Fruit fly (Drosophila melanogaster): ENCODE results near the gene glo.
A peak's percentile ranks its signal among the peaks of the same experiment; 100 is the strongest.

Gene glo

dm6 chr3R:11818930-11819639, at the start of gene glo, which contains the start of gene COX5A (continued):
- peak in 1 of 2 experiments; percentile 38 for TF ChIP-seq crp (GFP tag; optimal IDR thresholded peaks at IDR 0.05)
- peak; percentile 68 for TF ChIP-seq luna (GFP tag; optimal IDR thresholded peaks at IDR 0.05)
- peak; percentile 56 for TF ChIP-seq Oaz (GFP tag; IDR thresholded peaks at IDR 0.05)
- peak; percentile 58 for TF ChIP-seq tup (GFP tag; optimal IDR thresholded peaks at IDR 0.05)
- peak; percentile 73 for TF ChIP-seq CG14014 (GFP tag; IDR thresholded peaks at IDR 0.05)
- peak; percentile 82 for TF ChIP-seq NFAT (GFP tag; IDR thresholded peaks at IDR 0.05)
- peak; percentile 44 for TF ChIP-seq CG10431 (GFP tag; optimal IDR thresholded peaks at IDR 0.05)
- peak; percentile 76 for TF ChIP-seq CG9215 (GFP tag; IDR thresholded peaks at IDR 0.05)
- peak; percentile 73 for TF ChIP-seq CG17186 (GFP tag; optimal IDR thresholded peaks at IDR 0.05)
- peak; percentile 29 for TF ChIP-seq CG16815 (GFP tag; optimal IDR thresholded peaks at IDR 0.05)
- TF ChIP-seq CG13424 (tag; optimal IDR thresholded peaks at IDR 0.05): peak; percentile 82
- no peak for TF ChIP-seq Mrtf (GFP tag; IDR thresholded peaks at IDR 0.05)
- peak; percentile 57 for TF ChIP-seq Elba2 (GFP tag; optimal IDR thresholded peaks at IDR 0.05)
- TF ChIP-seq CG16779 (GFP tag; IDR thresholded peaks at IDR 0.05): no peak; the same call in 1 of the 2 replicates
- peak; percentile 64 for TF ChIP-seq sisA (GFP tag; IDR thresholded peaks at IDR 0.05)
- peak; percentile 73 for TF ChIP-seq pnt (GFP tag; optimal IDR thresholded peaks at IDR 0.05)
- peak; percentile 59 for TF ChIP-seq CG18764 (GFP tag; optimal IDR thresholded peaks at IDR 0.05)
- TF ChIP-seq knrl (GFP tag; IDR thresholded peaks at IDR 0.05; ENCODE audit: partially characterized antibody): 0 out of 3 replicates have a peak, but pooled peaks have one; percentile 37
- peak; percentile 80 for TF ChIP-seq CG16863 (GFP tag; optimal IDR thresholded peaks at IDR 0.05)
- no peak for TF ChIP-seq CG6683 (GFP tag; optimal IDR thresholded peaks at IDR 0.05)
- peak; percentile 72 for TF ChIP-seq Ptx1 (GFP tag; IDR thresholded peaks at IDR 0.05)
- TF ChIP-seq bcd (GFP tag; optimal IDR thresholded peaks at IDR 0.05): peak; percentile 72
- TF ChIP-seq CG11085 (GFP tag; IDR thresholded peaks at IDR 0.05): peak; percentile 67
- no peak for TF ChIP-seq CG32767 (GFP tag; IDR thresholded peaks at IDR 0.05)
- TF ChIP-seq CG17328 (GFP tag; IDR thresholded peaks at IDR 0.05): peak; percentile 72
- TF ChIP-seq CG6654 (GFP tag; optimal IDR thresholded peaks at IDR 0.05): no peak
- peak; percentile 86 for TF ChIP-seq CG8290 (GFP tag; optimal IDR thresholded peaks at IDR 0.05)
- TF ChIP-seq CG8290 (tag; optimal IDR thresholded peaks at IDR 0.05): peak; percentile 53 to 69
- TF ChIP-seq CG1832 (GFP tag; optimal IDR thresholded peaks at IDR 0.05): no peak
- TF ChIP-seq CG31224 (GFP tag; IDR thresholded peaks at IDR 0.05): peak; percentile 62
- peak; percentile 50 for TF ChIP-seq CG18476 (GFP tag; optimal IDR thresholded peaks at IDR 0.05)
- TF ChIP-seq klu (GFP tag; IDR thresholded peaks at IDR 0.05): peak; percentile 67
- TF ChIP-seq GATAe (GFP tag; conservative IDR thresholded peaks at IDR 0.05): no peak
- peak; percentile 84 for TF ChIP-seq zfh2 (GFP tag; optimal IDR thresholded peaks at IDR 0.05)
- TF ChIP-seq CkIIα-i1 (GFP tag; IDR thresholded peaks at IDR 0.05): no peak
- peak; percentile 86 for TF ChIP-seq CG1603 (tag; optimal IDR thresholded peaks at IDR 0.05)
- peak; percentile 45 for TF ChIP-seq Jarid2 (GFP tag; optimal IDR thresholded peaks at IDR 0.05)
- TF ChIP-seq chn (GFP tag; optimal IDR thresholded peaks at IDR 0.05): peak; percentile 89
- no peak for TF ChIP-seq Hey (tag; optimal IDR thresholded peaks at IDR 0.05)
- peak; percentile 55 for TF ChIP-seq ewg (GFP tag; optimal IDR thresholded peaks at IDR 0.05)
- peak; percentile 65 for TF ChIP-seq Lhr (GFP tag; optimal IDR thresholded peaks at IDR 0.05)
- TF ChIP-seq CG34422 (GFP tag; IDR thresholded peaks at IDR 0.05): peak; percentile 76
- no peak for TF ChIP-seq CG2875 (GFP tag; optimal IDR thresholded peaks at IDR 0.05)
- peak; percentile 76 for TF ChIP-seq CG13123 (GFP tag; optimal IDR thresholded peaks at IDR 0.05)
- TF ChIP-seq CG10959 (GFP tag; IDR thresholded peaks at IDR 0.05): peak; percentile 60
- no peak for TF ChIP-seq CG8281 (tag; optimal IDR thresholded peaks at IDR 0.05)
- peak; percentile 12; the same call in 1 of the 2 replicates for TF ChIP-seq unc-4 (GFP tag; IDR thresholded peaks at IDR 0.05; ENCODE audit: partially characterized antibody)
- TF ChIP-seq CG12071 (GFP tag; optimal IDR thresholded peaks at IDR 0.05): no peak
- TF ChIP-seq NC2β (GFP tag; optimal IDR thresholded peaks at IDR 0.05): peak; percentile 90
- TF ChIP-seq Deaf1 (tag; optimal IDR thresholded peaks at IDR 0.05): peak; percentile 28
